Fruit fly (Drosophila melanogaster): ENCODE measurements around the gene CG14711.

CG14711 gene

dm6 chr3R:11656614-11657216 is 33.6 kb downstream of the CG14711 start (continued):
- TF ChIP-seq lola (GFP tag; optimal IDR thresholded peaks at IDR 0.05) (peak in 1 of 3 experiments; percentile 92), Neu2 (GFP tag; optimal IDR thresholded peaks at IDR 0.05; ENCODE audit: borderline replicate concordance) (peak; percentile 77), CG8478 (optimal IDR thresholded peaks at IDR 0.05) (no peak), CG2889 (GFP tag; IDR thresholded peaks at IDR 0.05) (peak; percentile 96), CG9817 (tag; optimal IDR thresholded peaks at IDR 0.05) (peak; percentile 94), CG4404 (GFP tag; IDR thresholded peaks at IDR 0.05) (peak; percentile 86), CG11247 (GFP tag; IDR thresholded peaks at IDR 0.05) (peak; percentile 96), NFAT (GFP tag; IDR thresholded peaks at IDR 0.05) (peak; percentile 98), CG16779 (GFP tag; IDR thresholded peaks at IDR 0.05) (peak; percentile 95), CG3065 (GFP tag; optimal IDR thresholded peaks at IDR 0.05) (peak; percentile 82), schlank (tag; optimal IDR thresholded peaks at IDR 0.05) (peak; percentile 94), D19A (tag; optimal IDR thresholded peaks at IDR 0.05) (peak; percentile 92), CG6765 (GFP tag; optimal IDR thresholded peaks at IDR 0.05) (peak; percentile 92), lmd (GFP tag; IDR thresholded peaks at IDR 0.05) (peak; percentile 97), crp (GFP tag; optimal IDR thresholded peaks at IDR 0.05) (peak in 1 of 2 experiments; percentile 57), CG4328 (GFP tag; optimal IDR thresholded peaks at IDR 0.05) (peak; percentile 76), ro (GFP tag; IDR thresholded peaks at IDR 0.05) (peak; percentile 90), CG18262 (tag; optimal IDR thresholded peaks at IDR 0.05) (peak; percentile 95), tap (tag; optimal IDR thresholded peaks at IDR 0.05) (peak; percentile 96), pho (GFP tag; optimal IDR thresholded peaks at IDR 0.05) (peak; percentile 96), Hr39 (optimal IDR thresholded peaks at IDR 0.05) (no peak), CG32772 (GFP tag; IDR thresholded peaks at IDR 0.05) (peak; percentile 97), Adf1 (GFP tag; IDR thresholded peaks at IDR 0.05) (peak; percentile 75), tx (GFP tag; optimal IDR thresholded peaks at IDR 0.05) (peak; percentile 93), B-H2 (GFP tag; optimal IDR thresholded peaks at IDR 0.05) (peak; percentile 71), GATAe (GFP tag; conservative IDR thresholded peaks at IDR 0.05) (peak; percentile 88), CG10147 (GFP tag; optimal IDR thresholded peaks at IDR 0.05) (peak; percentile 96), CG5245 (GFP tag; optimal IDR thresholded peaks at IDR 0.05) (peak; percentile 93), Sox102F (GFP tag; optimal IDR thresholded peaks at IDR 0.05) (peak; percentile 96), gsb (GFP tag; IDR thresholded peaks at IDR 0.05) (peak; percentile 95), Bdp1 (GFP tag; optimal IDR thresholded peaks at IDR 0.05) (peak; percentile 91), CG10543 (GFP tag; optimal IDR thresholded peaks at IDR 0.05) (peak; percentile 25), NC2α (GFP tag; optimal IDR thresholded peaks at IDR 0.05) (peak; percentile 88), HLH4C (GFP tag; IDR thresholded peaks at IDR 0.05; ENCODE audit: partially characterized antibody) (no peak), CG17829 (tag; optimal IDR thresholded peaks at IDR 0.05) (peak; percentile 96), nom (GFP tag; optimal IDR thresholded peaks at IDR 0.05) (peak; percentile 97), fd64A (GFP tag; optimal IDR thresholded peaks at IDR 0.05) (peak; percentile 92), CG2120 (GFP tag; optimal IDR thresholded peaks at IDR 0.05) (peak; percentile 98), zfh1 (GFP tag; IDR thresholded peaks at IDR 0.05) (peak; percentile 97), CG17328 (GFP tag; IDR thresholded peaks at IDR 0.05) (peak; percentile 97), abd-A (tag; optimal IDR thresholded peaks at IDR 0.05) (peak; percentile 29), CG30403 (GFP tag; optimal IDR thresholded peaks at IDR 0.05) (peak; percentile 97), Sin3A (optimal IDR thresholded peaks at IDR 0.05) (no peak), Ada2b (GFP tag; IDR thresholded peaks at IDR 0.05) (peak; percentile 97), zen (tag; optimal IDR thresholded peaks at IDR 0.05) (peak; percentile 90), CG12659 (GFP tag; optimal IDR thresholded peaks at IDR 0.05) (peak; percentile 98), Myb (GFP tag; optimal IDR thresholded peaks at IDR 0.05) (peak; percentile 83), tgo (GFP tag; IDR thresholded peaks at IDR 0.05) (peak; percentile 96), CkIIα-i1 (GFP tag; IDR thresholded peaks at IDR 0.05) (peak; percentile 80), vnd (GFP tag; IDR thresholded peaks at IDR 0.05; ENCODE audit: partially characterized antibody) (no peak), CG2678 (tag; optimal IDR thresholded peaks at IDR 0.05) (peak; percentile 98)

Data from whole organism, embryonic.